Fruit fly (Drosophila melanogaster): ENCODE results near the gene CG14130.

- TF ChIP-seq CG8478 (optimal IDR thresholded peaks at IDR 0.05): no peak
- TF ChIP-seq CTCF (optimal IDR thresholded peaks at IDR 0.05): peak in 1 of 2 experiments; percentile 12
Measured at dm6 chr3L:11815220-11815797, at the start of gene CG14130.

Measured in S2 (cell line).